Worm (Caenorhabditis elegans) whole organism, L2 larva: ENCODE results near the gene C18E9.5.

Experiments used
- aly-2 ChIP-seq: fragments of 150-350 bp; optimal IDR thresholded peaks from 2 replicates; lab custom pipeline; 2014; ENCODE audit warnings: missing biosample characterization, missing genetic modification characterization
- blmp-1 ChIP-seq: sonication (generic microtip); optimal IDR thresholded peaks from 2 replicates; lab custom pipeline; 2017; ENCODE audit warnings: missing genetic modification characterization, mild to moderate bottlenecking, missing compliant biosample characterization, antibody characterized with exemption, moderate library complexity; ENCODE audit not compliant: insufficient read depth
- ceh-16 ChIP-seq: fragments of 150-350 bp; optimal IDR thresholded peaks from 2 replicates; lab custom pipeline; 2014; ENCODE audit warnings: missing biosample characterization, missing genetic modification characterization
- dmd-4 ChIP-seq: sonication (generic microtip); optimal IDR thresholded peaks from 2 replicates; lab custom pipeline; 2017; ENCODE audit warnings: missing biosample characterization, missing genetic modification characterization
- egl-27 ChIP-seq: sonication (generic microtip); optimal IDR thresholded peaks from 3 replicates; lab custom pipeline; 2017; ENCODE audit warnings: missing biosample characterization, missing genetic modification reagents, missing genetic modification characterization
- mdl-1 ChIP-seq, 2 experiments: fragments of 150-350 bp in 1 of 2; sonication (generic microtip) in 1 of 2; optimal IDR thresholded peaks; 2 replicates each; lab custom pipeline; 2017; ENCODE audit warnings: missing biosample characterization in 2 of 2, missing genetic modification characterization in 2 of 2
- nhr-10 ChIP-seq: sonication (generic microtip); optimal IDR thresholded peaks from 2 replicates; lab custom pipeline; 2017; ENCODE audit warnings: missing biosample characterization, missing genetic modification characterization
- nhr-11 ChIP-seq: fragments of 150-350 bp; optimal IDR thresholded peaks from 2 replicates; lab custom pipeline; 2014; ENCODE audit warnings: missing biosample characterization, missing genetic modification characterization
- nhr-23 ChIP-seq: fragments of 150-350 bp; optimal IDR thresholded peaks from 2 replicates; lab custom pipeline; 2014; ENCODE audit warnings: missing biosample characterization, missing genetic modification reagents, missing genetic modification characterization
- skn-1 ChIP-seq: sonication (generic microtip); optimal IDR thresholded peaks from 2 replicates; lab custom pipeline; 2017; ENCODE audit warnings: missing biosample characterization, missing genetic modification characterization
- snpc-4 ChIP-seq: fragments of 150-350 bp; optimal IDR thresholded peaks from 2 replicates; lab custom pipeline; 2014; ENCODE audit warnings: missing biosample characterization, missing genetic modification characterization
- unc-39 ChIP-seq: fragments of 150-350 bp; optimal IDR thresholded peaks from 2 replicates; lab custom pipeline; 2014; ENCODE audit warnings: missing biosample characterization, missing genetic modification characterization
- unc-62 ChIP-seq: fragments of 150-350 bp; optimal IDR thresholded peaks from 2 replicates; lab custom pipeline; 2014; ENCODE audit warnings: missing biosample characterization, missing genetic modification reagents, missing genetic modification characterization
- ztf-4 ChIP-seq: fragments of 150-350 bp; optimal IDR thresholded peaks from 2 replicates; lab custom pipeline; 2014; ENCODE audit warnings: missing biosample characterization, missing genetic modification characterization

DNA sequence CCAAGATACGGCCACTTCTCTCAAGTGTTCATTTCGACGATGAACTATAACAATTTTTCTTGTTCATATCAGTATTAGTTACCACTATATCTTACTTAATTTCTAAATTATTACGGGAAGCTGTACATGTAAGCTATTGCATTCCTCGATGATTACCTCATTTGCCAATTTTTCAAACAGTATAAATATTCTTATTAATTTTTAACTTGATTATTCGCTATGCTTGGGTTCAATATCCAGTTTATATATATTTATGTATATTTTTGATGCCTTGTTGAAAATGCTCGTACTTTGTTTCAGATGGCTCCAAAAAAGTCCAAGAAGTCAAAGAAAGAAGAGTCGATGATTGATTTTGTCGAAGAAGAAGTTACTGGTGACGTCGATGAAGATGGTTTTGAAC is 24.6 kb downstream of the C18E9.5 start, which contains the start of gene F44G4.1:
- TF ChIP-seq ztf-4 (tag; lab: Kevin White, UChicago) = no peak
- TF ChIP-seq unc-62 (GFP tag; lab: Kevin White, UChicago) = no peak
- no peak for TF ChIP-seq nhr-11
- TF ChIP-seq aly-2 (tag; lab: Kevin White, UChicago) = no peak
- no peak for TF ChIP-seq egl-27 (tag; lab: Kevin White, UChicago)
- no peak for TF ChIP-seq mdl-1 (tag; optimal IDR thresholded peaks at IDR 0.05; lab: Kevin White, UChicago)
- no peak for TF ChIP-seq snpc-4 (tag; lab: Kevin White, UChicago)
- no peak for TF ChIP-seq nhr-10 (tag; lab: Kevin White, UChicago)
- TF ChIP-seq unc-39 = no peak
- TF ChIP-seq dmd-4 (tag; lab: Kevin White, UChicago) = no peak
- no peak for TF ChIP-seq ceh-16 (tag; lab: Kevin White, UChicago)
- TF ChIP-seq skn-1 (tag; lab: Kevin White, UChicago) = no peak
- TF ChIP-seq nhr-23 (tag; lab: Kevin White, UChicago) = no peak
- no peak for TF ChIP-seq blmp-1
